Worm (Caenorhabditis elegans) whole organism, L2 larva: Measurements from ENCODE around the gene klp-17.

Experiments used
- lin-11 ChIP-seq: fragments of 150-350 bp; sonication (generic microtip); optimal IDR thresholded peaks from 2 replicates; lab custom pipeline; 2014; ENCODE audit warnings: missing biosample characterization, missing genetic modification characterization, inconsistent platforms, mixed read lengths
- lin-39 ChIP-seq: fragments of 150-350 bp; optimal IDR thresholded peaks from 2 replicates; lab custom pipeline; 2014; ENCODE audit warnings: missing biosample characterization, missing genetic modification reagents, missing genetic modification characterization
- mab-5 ChIP-seq: fragments of 150-350 bp; optimal IDR thresholded peaks from 2 replicates; lab custom pipeline; 2014; ENCODE audit warnings: missing biosample characterization, missing genetic modification characterization
- nhr-12 ChIP-seq: fragments of 150-350 bp; optimal IDR thresholded peaks from 2 replicates; lab custom pipeline; 2014; ENCODE audit warnings: missing biosample characterization, missing genetic modification characterization
- nhr-23 ChIP-seq: fragments of 150-350 bp; optimal IDR thresholded peaks from 2 replicates; lab custom pipeline; 2014; ENCODE audit warnings: missing biosample characterization, missing genetic modification reagents, missing genetic modification characterization
- nhr-237 ChIP-seq: fragments of 150-350 bp; optimal IDR thresholded peaks from 2 replicates; lab custom pipeline; 2014; ENCODE audit warnings: missing biosample characterization, missing genetic modification characterization
- peb-1 ChIP-seq: fragments of 150-350 bp; optimal IDR thresholded peaks from 2 replicates; lab custom pipeline; 2014; ENCODE audit warnings: missing biosample characterization, missing genetic modification characterization
- sma-9 ChIP-seq, 2 experiments: fragments of 150-350 bp in 1 of 2; sonication (generic microtip) in 1 of 2; optimal IDR thresholded peaks; 2 replicates each; lab custom pipeline; 2014 to 2016; ENCODE audit warnings: missing genetic modification characterization in 2 of 2, mild to moderate bottlenecking in 1 of 2, missing biosample characterization in 1 of 2, missing compliant biosample characterization in 1 of 2, missing genetic modification reagents in 1 of 2, moderate library complexity in 1 of 2
- unc-62 ChIP-seq: fragments of 150-350 bp; optimal IDR thresholded peaks from 2 replicates; lab custom pipeline; 2014; ENCODE audit warnings: missing biosample characterization, missing genetic modification reagents, missing genetic modification characterization
- ztf-11 ChIP-seq: sonication (generic microtip); optimal IDR thresholded peaks from 2 replicates; lab custom pipeline; 2017; ENCODE audit warnings: missing biosample characterization, missing genetic modification characterization

- TF ChIP-seq unc-62 (GFP tag; lab: Kevin White, UChicago) (no peak), peb-1 (tag; lab: Kevin White, UChicago) (no peak), lin-39 (tag; lab: Kevin White, UChicago) (no peak), ztf-11 (tag; lab: Kevin White, UChicago) (no peak), nhr-237 (tag; lab: Kevin White, UChicago) (no peak), nhr-12 (tag; lab: Kevin White, UChicago) (no peak), lin-11 (tag; lab: Kevin White, UChicago) (no peak), nhr-23 (tag; lab: Kevin White, UChicago) (no peak), mab-5 (tag; lab: Kevin White, UChicago) (no peak), sma-9 (GFP tag; optimal IDR thresholded peaks at IDR 0.05; lab: Kevin White, UChicago) (no peak), sma-9 (tag; optimal IDR thresholded peaks at IDR 0.05; lab: Kevin White, UChicago) (no peak)
Measured at ce11 chrII:11510373-11510772, 42.9 kb upstream of the klp-17 start, which contains the start of gene npr-41.
